Fruit fly (Drosophila melanogaster): Measurements from ENCODE around the gene Jhbp5.
A peak's percentile ranks its signal among the peaks of the same experiment; 100 is the strongest.

The Jhbp5 gene

dm6 chr3R:16011698-16012332, 34.1 kb downstream of the Jhbp5 start:
- peak; percentile 54 for TF ChIP-seq noc (tag; optimal IDR thresholded peaks at IDR 0.05)

dm6 chr3R:16010009-16010505, 35.9 kb downstream of the Jhbp5 start:
- no peak for TF ChIP-seq noc (tag; optimal IDR thresholded peaks at IDR 0.05)

DNA sequence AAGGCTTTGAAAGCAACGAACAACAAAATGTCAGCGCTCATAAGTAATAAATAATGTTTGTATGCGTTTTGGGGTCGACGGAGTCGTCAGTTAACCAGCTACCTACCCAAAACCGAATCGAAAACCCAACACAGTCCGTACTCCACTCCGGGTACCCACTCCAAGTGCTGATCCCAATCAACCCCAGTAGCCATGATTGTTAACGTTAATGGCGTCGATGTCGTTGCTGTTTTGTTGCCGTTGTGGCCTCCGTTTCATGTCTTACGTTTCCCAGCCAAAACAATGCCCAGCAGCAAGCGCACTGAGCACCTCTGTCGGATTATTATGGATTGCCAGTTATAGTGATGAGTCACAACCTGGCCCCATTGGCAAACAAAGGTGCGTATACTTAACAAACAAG, 36.9 kb downstream of the Jhbp5 start, which contains the start of gene GATAe:
GATAe (plus strand) TSS at position 76 of the 400 bp plus-strand sequence.
- no peak for TF ChIP-seq noc (tag; optimal IDR thresholded peaks at IDR 0.05)

- TF ChIP-seq noc (tag; optimal IDR thresholded peaks at IDR 0.05): no peak
These were observed 37.6 kb downstream of the Jhbp5 start for dm6 chr3R:16008300-16008699.

DNA sequence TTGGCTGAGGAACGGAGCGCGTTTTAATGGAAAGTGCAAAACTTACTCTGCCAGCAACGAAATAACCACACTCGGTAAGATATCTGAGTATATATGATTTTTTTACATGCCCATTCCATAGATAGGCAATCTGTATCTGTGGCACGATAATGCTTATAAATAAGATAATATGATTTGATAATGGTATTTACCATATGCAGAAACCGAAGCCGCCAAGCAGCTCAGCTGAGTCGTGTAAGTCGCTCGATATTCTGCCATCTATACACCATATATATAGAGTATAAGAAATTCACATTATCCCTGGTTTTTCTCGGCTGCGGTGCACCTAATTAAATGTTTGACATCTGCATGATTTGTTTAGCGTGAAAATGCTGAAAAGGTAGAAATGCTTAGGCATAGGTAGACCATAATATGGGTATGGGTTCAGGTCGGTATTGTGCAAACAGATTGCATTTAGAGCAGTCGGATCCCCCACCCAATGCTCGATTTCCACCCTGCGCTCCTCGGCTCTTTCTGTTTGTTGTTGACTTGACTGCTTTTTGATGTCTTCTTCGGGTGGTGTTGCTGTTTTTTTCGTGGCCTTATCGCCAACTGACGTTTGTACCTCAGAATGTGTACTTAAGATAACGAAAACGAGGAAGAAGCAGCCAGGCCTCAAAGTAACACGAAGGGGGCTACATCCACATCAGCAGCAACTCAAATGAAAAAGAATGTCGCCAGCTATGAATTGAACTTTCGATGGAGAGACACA, 38.9 kb downstream of the Jhbp5 start:
- peak; percentile 2 for TF ChIP-seq noc (tag; optimal IDR thresholded peaks at IDR 0.05)

- no peak for TF ChIP-seq noc (tag; optimal IDR thresholded peaks at IDR 0.05)
These were observed 40.0 kb downstream of the Jhbp5 start for dm6 chr3R:16005943-16006342.

DNA sequence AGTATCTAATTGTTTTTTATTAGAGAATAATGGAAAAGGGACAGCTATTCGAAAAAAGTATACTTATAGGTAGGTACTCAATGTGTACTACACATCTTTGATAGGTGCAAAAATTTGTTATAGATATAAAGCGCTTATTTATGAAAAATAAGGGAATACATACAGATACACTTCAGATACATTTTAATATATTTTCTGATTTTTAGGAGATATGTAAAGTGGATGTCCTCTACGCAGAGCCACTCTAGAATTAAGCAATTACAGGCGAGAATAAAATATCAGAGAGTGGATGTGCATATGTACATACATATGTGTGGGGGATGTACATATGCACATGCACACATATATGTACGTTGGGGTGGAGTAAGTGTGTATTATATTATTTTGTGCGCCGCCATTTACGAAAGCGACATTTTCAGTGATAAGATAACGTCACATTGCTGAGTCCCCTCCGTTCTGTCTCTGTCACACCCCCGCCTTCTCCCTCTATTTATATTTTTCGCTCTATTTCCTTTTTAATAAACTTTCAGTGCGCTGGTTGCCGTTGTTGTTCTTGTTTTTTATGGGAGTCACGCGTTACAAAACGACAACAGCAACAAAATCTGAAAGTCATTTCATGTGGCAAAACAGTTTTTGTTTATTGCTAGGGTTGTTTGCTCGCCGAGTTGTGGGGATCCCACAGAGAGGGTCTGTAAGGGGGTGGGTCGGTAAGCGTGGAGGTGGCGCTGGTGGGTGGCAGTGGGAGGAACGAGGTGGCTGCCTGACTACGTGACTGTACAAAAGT, 41.0 kb downstream of the Jhbp5 start:
- peak; percentile 86 for TF ChIP-seq noc (tag; optimal IDR thresholded peaks at IDR 0.05)

DNA sequence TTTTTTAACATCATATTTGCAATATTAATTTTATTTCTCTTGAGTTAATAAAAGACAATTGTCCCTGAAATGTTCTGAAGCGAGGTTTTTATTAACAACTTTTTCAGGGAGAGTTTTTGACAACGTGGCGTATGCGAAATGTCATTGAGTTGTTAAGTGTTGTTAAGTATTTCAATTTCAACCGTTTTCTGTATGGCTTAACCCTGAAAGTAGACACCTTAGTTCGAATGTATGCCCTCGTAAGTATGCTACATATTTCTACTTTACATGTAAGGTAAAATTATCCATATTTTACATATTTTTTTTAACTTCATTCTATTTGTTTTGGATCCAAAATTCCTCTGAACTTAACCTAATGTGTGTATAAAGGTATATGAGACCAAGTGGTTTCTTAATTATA, 41.9 kb downstream of the Jhbp5 start:
- no peak for TF ChIP-seq noc (tag; optimal IDR thresholded peaks at IDR 0.05)

- no peak for TF ChIP-seq noc (tag; optimal IDR thresholded peaks at IDR 0.05)
These were observed 46.8 kb downstream of the Jhbp5 start for dm6 chr3R:15998972-15999721.
